Worm (Caenorhabditis elegans) whole organism, young adult: ENCODE results near the gene ZC250.4.
"Not testable (repeated sequence)": the region's sequence is repeated elsewhere in the genome, so short reads cannot be mapped to it uniquely, and the experiment has no call there.

Experiments
- B0019.2 ChIP-seq: fragments of 200-800 bp; sonication (Bioruptor generic); conservative IDR thresholded peaks from 2 replicates; pipeline ENCODE4 v1.3.6; 2022; ENCODE audit warnings: missing genetic modification reagents, missing genetic modification characterization, missing compliant biosample characterization
- F39B2.1 ChIP-seq: fragments of 200-800 bp; sonication (Bioruptor generic); IDR thresholded peaks from 2 replicates; pipeline ENCODE4 v1.3.6; 2022; ENCODE audit warnings: missing genetic modification reagents, missing genetic modification characterization, missing compliant biosample characterization
- F49E8.2 ChIP-seq: sonication (generic microtip); optimal IDR thresholded peaks from 3 replicates; lab custom pipeline; 2017; ENCODE audit warnings: missing genetic modification characterization, mild to moderate bottlenecking, missing compliant biosample characterization, antibody characterized with exemption, moderate library complexity; ENCODE audit not compliant: insufficient read depth
- F52B5.7 ChIP-seq: sonication (generic microtip); optimal IDR thresholded peaks from 2 replicates; lab custom pipeline; 2016; ENCODE audit warnings: mild to moderate bottlenecking, missing genetic modification characterization, missing compliant biosample characterization
- K11D2.4 ChIP-seq: fragments of 200-800 bp; sonication (Bioruptor generic); IDR thresholded peaks from 2 replicates; pipeline ENCODE4 v1.3.6; 2022; ENCODE audit warnings: missing genetic modification reagents, missing genetic modification characterization, missing compliant biosample characterization
- Y53G8AR.9 ChIP-seq: fragments of 200-800 bp; sonication (Bioruptor generic); conservative IDR thresholded peaks from 2 replicates; pipeline ENCODE4 v1.3.6; 2022; ENCODE audit warnings: missing genetic modification reagents, missing genetic modification characterization, missing compliant biosample characterization
- Y56A3A.18 ChIP-seq: fragments of 200-800 bp; sonication (Bioruptor generic); IDR thresholded peaks from 2 replicates; pipeline ENCODE4 v1.3.6; 2022; ENCODE audit warnings: missing genetic modification reagents, missing genetic modification characterization, missing compliant biosample characterization
- Y67H2A.10 ChIP-seq: fragments of 200-800 bp; sonication (Bioruptor generic); conservative IDR thresholded peaks from 2 replicates; pipeline ENCODE4 v1.3.6; 2022; ENCODE audit warnings: missing genetic modification reagents, missing genetic modification characterization, missing compliant biosample characterization
- Y79H2A.3 ChIP-seq: fragments of 200-800 bp; sonication (Bioruptor generic); conservative IDR thresholded peaks from 2 replicates; pipeline ENCODE4 v1.3.6; 2022; ENCODE audit warnings: missing genetic modification reagents, missing genetic modification characterization, missing compliant biosample characterization
- Y95B8A.8 ChIP-seq: fragments of 200-800 bp; sonication (Bioruptor generic); IDR thresholded peaks from 2 replicates; pipeline ENCODE4 v1.3.6; 2022; ENCODE audit warnings: missing genetic modification reagents, missing genetic modification characterization, missing compliant biosample characterization
- aptf-3 ChIP-seq: fragments of 200-800 bp; sonication (Bioruptor generic); IDR thresholded peaks from 2 replicates; pipeline ENCODE4 v1.3.6; 2022; ENCODE audit warnings: missing genetic modification characterization, missing compliant biosample characterization
- attf-6 ChIP-seq: fragments of 200-800 bp; sonication (Bioruptor generic); IDR thresholded peaks from 2 replicates; pipeline ENCODE4 v1.3.6; 2022; ENCODE audit warnings: missing genetic modification reagents, missing genetic modification characterization, missing compliant biosample characterization
- bed-2 ChIP-seq: fragments of 200-800 bp; sonication (Bioruptor generic); IDR thresholded peaks from 2 replicates; pipeline ENCODE4 v1.3.6; 2022; ENCODE audit warnings: missing genetic modification reagents, missing genetic modification characterization, missing compliant biosample characterization
- cebp-1 ChIP-seq, 2 experiments: fragments of 200-800 bp in 1 of 2; sonication (Bioruptor generic) in 1 of 2; sonication (generic microtip) in 1 of 2; IDR thresholded peaks in 1 of 2; optimal IDR thresholded peaks in 1 of 2; 2 replicates each; pipeline versions ENCODE4 v1.3.6 to Lab custom; 2017 to 2022; ENCODE audit warnings: missing compliant biosample characterization in 2 of 2, missing genetic modification characterization in 2 of 2, mild to moderate bottlenecking in 1 of 2, missing genetic modification reagents in 1 of 2, moderate library complexity in 1 of 2
- cebp-2 ChIP-seq: fragments of 200-800 bp; sonication (Bioruptor generic); IDR thresholded peaks from 2 replicates; pipeline ENCODE4 v1.3.6; 2022; ENCODE audit warnings: missing genetic modification characterization, missing compliant biosample characterization
- ceh-40 ChIP-seq: fragments of 200-800 bp; sonication (Bioruptor generic); IDR thresholded peaks from 2 replicates; pipeline ENCODE4 v1.3.6; 2022; ENCODE audit warnings: missing genetic modification characterization, missing compliant biosample characterization
- ceh-58 ChIP-seq: fragments of 200-800 bp; sonication (Bioruptor generic); IDR thresholded peaks from 2 replicates; pipeline ENCODE4 v1.3.6; 2022; ENCODE audit warnings: missing genetic modification characterization, missing compliant biosample characterization
- ceh-91 ChIP-seq: fragments of 200-800 bp; sonication (Bioruptor generic); IDR thresholded peaks from 2 replicates; pipeline ENCODE4 v1.3.6; 2022; ENCODE audit warnings: missing genetic modification reagents, missing genetic modification characterization, missing compliant biosample characterization
- dpl-1 ChIP-seq: fragments of 150-350 bp; optimal IDR thresholded peaks from 2 replicates; lab custom pipeline; 2014; ENCODE audit warnings: missing biosample characterization, missing genetic modification reagents, missing genetic modification characterization
- egl-18 ChIP-seq: fragments of 200-800 bp; sonication (Bioruptor generic); IDR thresholded peaks from 2 replicates; pipeline ENCODE4 v1.3.6; 2022; ENCODE audit warnings: missing genetic modification reagents, missing genetic modification characterization, missing compliant biosample characterization
- hsf-1 ChIP-seq: fragments of 200-800 bp; sonication (Bioruptor generic); IDR thresholded peaks from 2 replicates; pipeline ENCODE4 v1.3.6; 2022; ENCODE audit warnings: missing genetic modification reagents, missing genetic modification characterization, missing compliant biosample characterization
- let-526 ChIP-seq: fragments of 200-800 bp; sonication (Bioruptor generic); IDR thresholded peaks from 2 replicates; pipeline ENCODE4 v1.3.6; 2022; ENCODE audit warnings: missing genetic modification reagents, missing genetic modification characterization, missing compliant biosample characterization
- lin-40 ChIP-seq: sonication (generic microtip); optimal IDR thresholded peaks from 2 replicates; lab custom pipeline; 2016; ENCODE audit warnings: missing genetic modification characterization, mild to moderate bottlenecking, missing compliant biosample characterization, missing genotype, missing genetic modification reagents
- lsl-1 ChIP-seq: fragments of 200-800 bp; sonication (Bioruptor generic); optimal IDR thresholded peaks from 2 replicates; lab custom pipeline; 2018; ENCODE audit warnings: mild to moderate bottlenecking, missing genetic modification characterization, moderate library complexity, missing compliant biosample characterization
- madf-3 ChIP-seq: fragments of 200-800 bp; sonication (Bioruptor generic); IDR thresholded peaks from 2 replicates; pipeline ENCODE4 v1.3.6; 2022; ENCODE audit warnings: missing genetic modification reagents, missing genetic modification characterization, missing compliant biosample characterization
- madf-8 ChIP-seq: fragments of 200-800 bp; sonication (Bioruptor generic); conservative IDR thresholded peaks from 2 replicates; pipeline ENCODE4 v1.3.6; 2022; ENCODE audit warnings: missing genetic modification reagents, missing genetic modification characterization, missing compliant biosample characterization
- mcd-1 ChIP-seq: fragments of 200-800 bp; sonication (Bioruptor generic); IDR thresholded peaks from 2 replicates; pipeline ENCODE4 v1.3.6; 2022; ENCODE audit warnings: missing genetic modification reagents, missing genetic modification characterization, missing compliant biosample characterization
- nfyb-1 ChIP-seq: fragments of 200-800 bp; sonication (Bioruptor generic); IDR thresholded peaks from 2 replicates; pipeline ENCODE4 v1.3.6; 2022; ENCODE audit warnings: missing genetic modification reagents, missing genetic modification characterization, missing compliant biosample characterization
- nhr-80 ChIP-seq: sonication (generic microtip); optimal IDR thresholded peaks from 2 replicates; lab custom pipeline; 2016; ENCODE audit warnings: missing genetic modification characterization, missing compliant biosample characterization
- rcor-1 ChIP-seq: fragments of 200-800 bp; sonication (Bioruptor generic); IDR thresholded peaks from 2 replicates; pipeline ENCODE4 v1.3.6; 2022; ENCODE audit warnings: missing genetic modification reagents, missing genetic modification characterization, missing compliant biosample characterization
- snpc-3.4 ChIP-seq: sonication (generic microtip); optimal IDR thresholded peaks from 2 replicates; lab custom pipeline; 2017; ENCODE audit warnings: missing genetic modification characterization, mild to moderate bottlenecking, missing compliant biosample characterization, antibody characterized with exemption, moderate library complexity, missing genotype, missing genetic modification reagents
- snpc-4 ChIP-seq, 5 experiments: fragments of 150-350 bp in 1 of 5; sonication (generic microtip) in 4 of 5; optimal IDR thresholded peaks; 2 replicates each; lab custom pipeline; 2014 to 2018; ENCODE audit warnings: missing genetic modification characterization in 5 of 5, missing biosample characterization in 3 of 5, antibody characterized with exemption in 2 of 5, mild to moderate bottlenecking in 2 of 5, missing compliant biosample characterization in 2 of 5, missing genotype in 2 of 5, moderate library complexity in 2 of 5, missing genetic modification reagents in 1 of 5
- tlf-1 ChIP-seq: fragments of 200-800 bp; sonication (Bioruptor generic); optimal IDR thresholded peaks from 2 replicates; lab custom pipeline; 2018; ENCODE audit warnings: mild to moderate bottlenecking, missing genetic modification characterization, missing compliant biosample characterization
- ztf-18 ChIP-seq: sonication (generic microtip); optimal IDR thresholded peaks from 2 replicates; lab custom pipeline; 2016; ENCODE audit warnings: missing genotype, mild to moderate bottlenecking, missing genetic modification characterization, missing compliant biosample characterization
- ztf-25 ChIP-seq: fragments of 200-800 bp; sonication (Bioruptor generic); IDR thresholded peaks from 2 replicates; pipeline ENCODE4 v1.3.6; 2022; ENCODE audit warnings: missing genetic modification reagents, missing genetic modification characterization, missing compliant biosample characterization
- ztf-6 ChIP-seq: fragments of 200-800 bp; sonication (Bioruptor generic); IDR thresholded peaks from 2 replicates; pipeline ENCODE4 v1.3.6; 2022; ENCODE audit warnings: missing genetic modification reagents, missing genetic modification characterization, missing compliant biosample characterization

The ZC250.4 gene

ce11 chrV:5776941-5777340 is 36.0 kb downstream of the ZC250.4 start, which contains the start of gene F44E7.4 (continued):
- 0 out of 2 replicates have a peak, but pooled peaks have one; percentile 10 for TF ChIP-seq ceh-58
- peak; percentile 29 for TF ChIP-seq snpc-3.4
- peak; percentile 83 for TF ChIP-seq Y67H2A.10
- TF ChIP-seq F49E8.2 (tag; lab: Kevin White, UChicago), result peak; percentile 56
- peak; percentile 95 for TF ChIP-seq nfyb-1 (GFP tag; lab: Robert Waterston, UW)
- TF ChIP-seq let-526 (GFP tag; lab: Robert Waterston, UW), result peak; percentile 92
- TF ChIP-seq ztf-18 (tag; lab: Kevin White, UChicago), result peak; percentile 28
- peak; percentile 82 for TF ChIP-seq bed-2
- 0 out of 2 replicates have a peak, but pooled peaks have one; percentile 73 for TF ChIP-seq egl-18 (GFP tag; lab: Robert Waterston, UW)
- peak; percentile 19 for TF ChIP-seq nhr-80
- peak; percentile 84; the same call in 1 of the 2 replicates for TF ChIP-seq cebp-2
- 0 out of 2 replicates have a peak, but pooled peaks have one; percentile 40 for TF ChIP-seq ceh-40 (GFP tag; lab: Robert Waterston, UW)
- TF ChIP-seq rcor-1, result peak; percentile 94
- TF ChIP-seq cebp-1 (GFP tag; IDR thresholded peaks at IDR 0.05; lab: Robert Waterston, UW), result peak; percentile 88
- TF ChIP-seq cebp-1 (tag; optimal IDR thresholded peaks at IDR 0.05; lab: Kevin White, UChicago), result peak; percentile 52
- TF ChIP-seq lsl-1 (GFP tag; lab: Kevin White, UChicago), result peak; percentile 64
- TF ChIP-seq Y56A3A.18, result peak; percentile 76; the same call in 1 of the 2 replicates
- TF ChIP-seq ztf-6 (GFP tag; lab: Robert Waterston, UW), result peak; percentile 85
- peak; percentile 88 for TF ChIP-seq Y79H2A.3 (GFP tag; lab: Robert Waterston, UW)
- TF ChIP-seq lin-40 (tag; lab: Kevin White, UChicago), result peak; percentile 43
- peak; percentile 91 for TF ChIP-seq madf-3
- TF ChIP-seq F39B2.1, result peak; percentile 71; the same call in 1 of the 2 replicates
- peak; percentile 94 for TF ChIP-seq Y53G8AR.9
- TF ChIP-seq attf-6, result peak; percentile 77
- TF ChIP-seq ztf-25, result peak; percentile 77
- peak; percentile 83 for TF ChIP-seq K11D2.4 (GFP tag; lab: Robert Waterston, UW)
- TF ChIP-seq Y95B8A.8 (GFP tag; lab: Robert Waterston, UW), result peak; percentile 95
- peak; percentile 93 for TF ChIP-seq ceh-91 (GFP tag; lab: Robert Waterston, UW)
- peak; percentile 12 for TF ChIP-seq tlf-1 (GFP tag; lab: Kevin White, UChicago)
- not testable (repeated sequence) for TF ChIP-seq snpc-4 (GFP tag; optimal IDR thresholded peaks at IDR 0.05; lab: Kevin White, UChicago)
- TF ChIP-seq snpc-4 (tag; optimal IDR thresholded peaks at IDR 0.05; lab: Kevin White, UChicago), result peak in 3 of 4 experiments; percentile 15 to 37 (median 26)
- peak; percentile 98 for TF ChIP-seq mcd-1 (GFP tag; lab: Robert Waterston, UW)
- peak; percentile 47 for TF ChIP-seq dpl-1 (GFP tag; lab: Kevin White, UChicago)
- TF ChIP-seq madf-8, result peak; percentile 86
- peak; percentile 78 for TF ChIP-seq hsf-1 (GFP tag; lab: Robert Waterston, UW)
- TF ChIP-seq, all 124 proteins: peak for 60; not testable (repeated sequence) for 64

- TF ChIP-seq B0019.2 (GFP tag; lab: Robert Waterston, UW) (no peak), aptf-3 (no peak), hsf-1 (GFP tag; lab: Robert Waterston, UW) (no peak), F52B5.7 (tag; lab: Kevin White, UChicago) (no peak)
These were observed 38.8 kb downstream of the ZC250.4 start for ce11 chrV:5774137-5774536.
